Worm (Caenorhabditis elegans) whole organism, L4/young adult: ENCODE measurements around the gene smz-1.

Experiments used
- W03F9.2 ChIP-seq: fragments of 150-350 bp; optimal IDR thresholded peaks from 2 replicates; lab custom pipeline; 2014; ENCODE audit warnings: missing biosample characterization, missing genetic modification characterization
- dao-5 ChIP-seq: sonication (generic microtip); optimal IDR thresholded peaks from 2 replicates; lab custom pipeline; 2016; ENCODE audit warnings: missing genotype, missing genetic modification characterization, moderate library complexity, missing compliant biosample characterization
- him-1 ChIP-seq: sonication (generic microtip); optimal IDR thresholded peaks from 2 replicates; lab custom pipeline; 2016; ENCODE audit warnings: missing genotype, missing genetic modification reagents, missing genetic modification characterization, missing compliant biosample characterization

DNA sequence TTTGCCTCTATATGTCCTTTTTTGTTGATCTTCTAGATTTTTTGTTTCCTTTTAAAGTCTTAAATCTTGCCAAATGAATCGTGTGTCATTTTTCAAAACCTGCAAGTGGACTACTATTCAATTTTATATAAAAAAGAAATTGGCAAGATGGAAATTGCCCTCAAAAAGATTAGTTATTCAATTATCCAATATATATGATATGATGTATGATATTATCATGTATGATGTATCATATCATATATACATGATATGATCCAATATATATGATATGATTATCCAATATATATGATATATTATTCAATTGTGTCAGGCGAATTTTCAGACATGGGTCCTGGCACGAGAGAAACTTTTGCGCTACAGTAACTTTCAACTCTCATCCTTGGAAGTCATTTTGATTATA lies 40.3 kb downstream of the smz-1 start, which contains the start of gene sru-20:
- TF ChIP-seq W03F9.2 (tag; lab: Kevin White, UChicago) (no peak), dao-5 (no peak), him-1 (no peak)
